Worm (Caenorhabditis elegans) whole organism, midembryonic: ENCODE data around the gene fbxa-13.

ENCODE experiments used
- T22C8.4 ChIP-seq: fragments of 200-800 bp; sonication (Bioruptor generic); IDR thresholded peaks from 2 replicates; pipeline ENCODE4 v1.3.6; 2022; ENCODE audit warnings: missing genetic modification characterization, missing compliant biosample characterization
- cog-1 ChIP-seq: sonication (generic microtip); optimal IDR thresholded peaks from 2 replicates; lab custom pipeline; 2016; ENCODE audit warnings: missing genetic modification characterization, missing compliant biosample characterization
- med-1 ChIP-seq: sonication (generic microtip); optimal IDR thresholded peaks from 2 replicates; lab custom pipeline; 2017; ENCODE audit warnings: missing genetic modification characterization, mild to moderate bottlenecking, missing compliant biosample characterization, antibody characterized with exemption, missing genetic modification reagents; ENCODE audit not compliant: insufficient read depth

DNA sequence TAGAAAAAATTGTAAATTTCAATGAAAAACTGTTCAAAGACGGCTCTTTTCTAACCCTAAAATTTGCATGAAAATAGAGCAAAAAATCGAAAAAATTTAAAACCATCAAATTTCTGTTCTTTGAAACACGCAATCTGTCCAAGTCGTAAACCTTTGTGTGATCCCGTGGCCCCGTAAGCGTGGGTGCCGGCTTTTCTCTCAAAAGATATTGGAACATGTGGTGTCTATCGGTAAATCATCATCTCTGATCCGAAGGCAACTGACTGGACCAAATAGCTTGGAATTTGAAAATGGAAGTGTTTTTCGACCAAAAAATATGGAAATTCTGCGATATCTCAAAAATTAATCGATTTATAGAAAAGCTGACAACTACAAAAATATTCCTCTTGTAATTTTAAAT is 27.0 kb downstream of the fbxa-13 start:
- TF ChIP-seq cog-1, result no peak
- no peak for TF ChIP-seq T22C8.4 (GFP tag; lab: Robert Waterston, UW)
- TF ChIP-seq med-1, result no peak
